Fruit fly (Drosophila melanogaster) ovary, adult (tissue): ENCODE data around the gene sloth2.

ENCODE experiments used
- CG17801 ChIP-seq: fragments of 200-800 bp; optimal IDR thresholded peaks from 2 replicates; lab custom pipeline; 2019; ENCODE audit warnings: missing biosample characterization, mild to moderate bottlenecking, missing genetic modification characterization, moderate library complexity; ENCODE audit not compliant: partially characterized antibody

The sloth2 gene

dm6 chrX:7001135-7001769, 9.9 kb upstream of the sloth2 start:
- no peak for TF ChIP-seq CG17801

- TF ChIP-seq CG17801, result no peak
Measured at dm6 chrX:7004101-7004700, 7.0 kb upstream of the sloth2 start.

dm6 chrX:7005444-7005843, 5.7 kb upstream of the sloth2 start:
- no peak for TF ChIP-seq CG17801

dm6 chrX:7007693-7008092, 3.5 kb upstream of the sloth2 start:
- no peak for TF ChIP-seq CG17801

dm6 chrX:7008102-7009087, 2.8 kb upstream of the sloth2 start:
- TF ChIP-seq CG17801, result no peak

dm6 chrX:7013320-7014214, 2.4 kb downstream of the sloth2 start, which contains the start of the genes CG3032 and CG4593:
Gene CG3032, minus strand, starts transcription at chrX:7013881.
Gene CG4593, plus strand, starts transcription at chrX:7013887.
- peak; percentile 90 for TF ChIP-seq CG17801

- peak; percentile 20 for TF ChIP-seq CG17801
Measured at dm6 chrX:7014931-7015428, 3.8 kb downstream of the sloth2 start.

dm6 chrX:7034892-7035291, 23.7 kb downstream of the sloth2 start:
- no peak for TF ChIP-seq CG17801

- TF ChIP-seq CG17801, result no peak
Measured at dm6 chrX:7037061-7037460, 25.9 kb downstream of the sloth2 start.

- no peak for TF ChIP-seq CG17801
Measured at dm6 chrX:7040205-7040866, 29.2 kb downstream of the sloth2 start, which contains the start of gene CG14427. Gene CG14427, plus strand, starts transcription at chrX:7040603.

dm6 chrX:7049087-7049486, 37.9 kb downstream of the sloth2 start, which contains the start of gene nullo:
Gene nullo, plus strand, starts transcription at chrX:7049476.
- TF ChIP-seq CG17801, result no peak

- no peak for TF ChIP-seq CG17801
Measured at dm6 chrX:7058973-7059372, 47.8 kb downstream of the sloth2 start.
